Fruit fly (Drosophila melanogaster): ENCODE results near the gene Tim9b.

DNA sequence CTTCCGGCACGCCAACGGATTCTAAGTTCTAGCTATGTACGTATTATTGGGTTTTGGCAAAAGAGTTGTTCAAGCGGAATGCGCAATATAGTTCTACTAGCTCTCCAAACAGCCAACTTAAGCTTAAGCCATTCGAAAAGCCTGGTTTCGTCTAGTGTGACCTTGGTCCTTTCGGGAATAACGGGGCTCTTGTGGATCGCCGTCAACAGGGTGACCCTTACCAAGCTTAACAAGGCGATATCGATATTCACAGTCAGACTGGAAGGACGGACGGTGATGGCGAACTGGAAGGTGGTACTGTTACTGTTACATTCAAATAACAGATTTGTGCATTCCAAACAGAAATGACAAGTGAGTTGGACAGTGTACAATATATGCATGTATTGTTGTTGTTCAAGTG, 44.6 kb downstream of the Tim9b start:
- TF ChIP-seq rn (GFP tag; IDR thresholded peaks at IDR 0.05) (no peak), CG32121 (GFP tag; IDR thresholded peaks at IDR 0.05) (no peak), D1 (tag; optimal IDR thresholded peaks at IDR 0.05) (no peak), CG12605 (GFP tag; IDR thresholded peaks at IDR 0.05) (no peak), CG9948 (tag; optimal IDR thresholded peaks at IDR 0.05) (no peak), CG14655 (GFP tag; optimal IDR thresholded peaks at IDR 0.05) (no peak), Ets98B (GFP tag; IDR thresholded peaks at IDR 0.05) (no peak), Pif1A (GFP tag; optimal IDR thresholded peaks at IDR 0.05) (no peak), CG8301 (tag; optimal IDR thresholded peaks at IDR 0.05) (no peak), CG17806 (tag; optimal IDR thresholded peaks at IDR 0.05) (no peak), CG34367 (tag; optimal IDR thresholded peaks at IDR 0.05) (no peak)

All from whole organism, pupa.